In the genomic region with DNA sequence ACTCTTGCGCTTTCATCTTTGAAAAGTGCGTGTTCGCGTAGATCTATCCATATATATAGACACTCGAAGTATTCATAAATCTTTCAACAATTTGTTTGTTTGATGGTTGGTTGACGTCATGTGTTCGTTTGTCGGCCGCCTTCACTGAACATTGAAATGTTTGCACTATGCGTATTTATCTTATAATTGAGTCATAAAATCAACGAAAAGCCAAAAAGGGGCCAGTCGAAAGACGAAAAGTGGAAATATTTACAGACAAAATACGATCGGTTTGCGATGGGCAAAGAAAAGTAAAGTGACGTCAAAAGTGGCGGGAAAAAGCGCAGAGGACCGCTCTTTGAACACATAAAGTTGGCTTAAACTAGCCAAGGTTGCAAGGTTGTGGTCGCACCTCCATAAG, we compare ENCODE assay signal across 2 fruit fly cellular contexts.
TF ChIP-seq lines count a peak whose summit lies in the region.

No protein-coding gene starts in this region.

- peak; percentile 20 for TF ChIP-seq CTCF in whole organism, embryonic (GFP tag; optimal IDR thresholded peaks at IDR 0.05; lab: Kevin White, UChicago)

TF ChIP-seq in whole organism, embryonic, 481 proteins besides CTCF, POLR2A, EP300 and RAD21 (continues in another document):
- peak; percentile 69 for TF ChIP-seq MTF-1 (GFP tag; optimal IDR thresholded peaks at IDR 0.05; lab: Kevin White, UChicago; ENCODE audit: borderline replicate concordance)
- TF ChIP-seq Bdp1 (GFP tag; optimal IDR thresholded peaks at IDR 0.05; lab: Kevin White, UChicago), result no peak
- peak; percentile 9 for TF ChIP-seq kay (GFP tag; optimal IDR thresholded peaks at IDR 0.05; lab: Kevin White, UChicago)
- peak; percentile 13 for TF ChIP-seq YL-1 (GFP tag; optimal IDR thresholded peaks at IDR 0.05; lab: Kevin White, UChicago)
- peak; percentile 38; the same call in 1 of the 2 replicates for TF ChIP-seq HLH3B (GFP tag; IDR thresholded peaks at IDR 0.05; lab: Robert Waterston, UW)
- no peak for TF ChIP-seq hkb (optimal IDR thresholded peaks at IDR 0.05; lab: Kevin White, UChicago)
- 0 out of 2 replicates have a peak, but pooled peaks have one; percentile 14 for TF ChIP-seq hkb (GFP tag; IDR thresholded peaks at IDR 0.05; lab: Robert Waterston, UW)
- TF ChIP-seq CG33557 (GFP tag; optimal IDR thresholded peaks at IDR 0.05; lab: Kevin White, UChicago), result peak; percentile 68
- TF ChIP-seq bowl (GFP tag; IDR thresholded peaks at IDR 0.05; lab: Robert Waterston, UW), result 0 out of 2 replicates have a peak, but pooled peaks have one; percentile 13
- TF ChIP-seq Med (GFP tag; lab: Kevin White, UChicago), result peak; percentile 42
- TF ChIP-seq CG17912 (GFP tag; optimal IDR thresholded peaks at IDR 0.05; lab: Kevin White, UChicago), result peak; percentile 70
- peak; percentile 81 for TF ChIP-seq Asciz (GFP tag; optimal IDR thresholded peaks at IDR 0.05; lab: Kevin White, UChicago)
- TF ChIP-seq CG7745 (tag; optimal IDR thresholded peaks at IDR 0.05; lab: Kevin White, UChicago), result peak; percentile 28
- TF ChIP-seq Hr78 (GFP tag; optimal IDR thresholded peaks at IDR 0.05; lab: Kevin White, UChicago), result peak in 1 of 2 experiments; percentile 36
- TF ChIP-seq her (GFP tag; optimal IDR thresholded peaks at IDR 0.05; lab: Kevin White, UChicago), result peak; percentile 3
- no peak for TF ChIP-seq ase (GFP tag; IDR thresholded peaks at IDR 0.05; lab: Robert Waterston, UW)
- peak; percentile 27 for TF ChIP-seq Sry-β (GFP tag; optimal IDR thresholded peaks at IDR 0.05; lab: Kevin White, UChicago)
- peak; percentile 33 for TF ChIP-seq twi (tag; optimal IDR thresholded peaks at IDR 0.05; lab: Kevin White, UChicago)
- TF ChIP-seq CG2712 (tag; optimal IDR thresholded peaks at IDR 0.05; lab: Kevin White, UChicago), result peak; percentile 43
- TF ChIP-seq sc (optimal IDR thresholded peaks at IDR 0.05; lab: Kevin White, UChicago), result no peak
- peak; percentile 5 for TF ChIP-seq sc (GFP tag; optimal IDR thresholded peaks at IDR 0.05; lab: Kevin White, UChicago)
- peak; percentile 39 for TF ChIP-seq CG8359 (GFP tag; optimal IDR thresholded peaks at IDR 0.05; lab: Kevin White, UChicago; ENCODE audit: borderline replicate concordance)
- peak; percentile 26 for TF ChIP-seq CG8281 (tag; optimal IDR thresholded peaks at IDR 0.05; lab: Kevin White, UChicago)
- TF ChIP-seq Sox102F (GFP tag; optimal IDR thresholded peaks at IDR 0.05; lab: Kevin White, UChicago), result peak; percentile 37
- TF ChIP-seq CG15601 (tag; optimal IDR thresholded peaks at IDR 0.05; lab: Kevin White, UChicago), result peak; percentile 64
- TF ChIP-seq CG17612 (GFP tag; IDR thresholded peaks at IDR 0.05; lab: Robert Waterston, UW), result no peak
- TF ChIP-seq CrebB (tag; optimal IDR thresholded peaks at IDR 0.05; lab: Kevin White, UChicago), result peak; percentile 66
- TF ChIP-seq ATbp (GFP tag; optimal IDR thresholded peaks at IDR 0.05; lab: Kevin White, UChicago), result peak; percentile 71
- peak; percentile 71 for TF ChIP-seq wek (GFP tag; optimal IDR thresholded peaks at IDR 0.05; lab: Kevin White, UChicago)
- TF ChIP-seq pros (GFP tag; optimal IDR thresholded peaks at IDR 0.05; lab: Kevin White, UChicago), result no peak
- no peak for TF ChIP-seq bcd (GFP tag; optimal IDR thresholded peaks at IDR 0.05; lab: Kevin White, UChicago)
- TF ChIP-seq CG11723 (GFP tag; optimal IDR thresholded peaks at IDR 0.05; lab: Kevin White, UChicago), result peak; percentile 0
- no peak for TF ChIP-seq D (optimal IDR thresholded peaks at IDR 0.05; lab: Kevin White, UChicago)
- peak; percentile 48 for TF ChIP-seq D (GFP tag; optimal IDR thresholded peaks at IDR 0.05; lab: Kevin White, UChicago)
- TF ChIP-seq fd102C (GFP tag; optimal IDR thresholded peaks at IDR 0.05; lab: Kevin White, UChicago), result peak; percentile 47
- no peak for TF ChIP-seq CG12744 (GFP tag; optimal IDR thresholded peaks at IDR 0.05; lab: Kevin White, UChicago)
- peak; percentile 74 for TF ChIP-seq CG17568 (GFP tag; optimal IDR thresholded peaks at IDR 0.05; lab: Kevin White, UChicago)
- peak; percentile 44 for TF ChIP-seq salm (tag; optimal IDR thresholded peaks at IDR 0.05; lab: Kevin White, UChicago)
- peak; percentile 36 for TF ChIP-seq unpg (GFP tag; optimal IDR thresholded peaks at IDR 0.05; lab: Kevin White, UChicago)
- peak; percentile 56 for TF ChIP-seq CG2875 (GFP tag; optimal IDR thresholded peaks at IDR 0.05; lab: Kevin White, UChicago)
- peak; percentile 10 for TF ChIP-seq CoRest (tag; optimal IDR thresholded peaks at IDR 0.05; lab: Kevin White, UChicago)
- peak; percentile 44 for TF ChIP-seq CG12219 (GFP tag; optimal IDR thresholded peaks at IDR 0.05; lab: Kevin White, UChicago)

TF ChIP-seq in whole organism, prepupa, 60 proteins besides CTCF, POLR2A, EP300 and RAD21:
- TF ChIP-seq CG8632 (GFP tag; optimal IDR thresholded peaks at IDR 0.05; lab: Kevin White, UChicago) (no peak), Eip78C (GFP tag; lab: Kevin White, UChicago) (peak; percentile 34), Hr39 (GFP tag; optimal IDR thresholded peaks at IDR 0.05; lab: Kevin White, UChicago) (no peak), fkh (GFP tag; optimal IDR thresholded peaks at IDR 0.05; lab: Kevin White, UChicago) (peak; percentile 92)

Comparison
In these comparisons a context has a peak if more than half of its experiments do, and no peak if none do; other contexts are left out.
1. Of the 7 proteins assayed by ChIP-seq in both whole organism, embryonic and whole organism, prepupa: peak only in whole organism, embryonic: Blimp-1 and Sox102F; only in whole organism, prepupa: none; in both: none; in neither: 5.